Worm (Caenorhabditis elegans) whole organism, L4/young adult: ENCODE data around the gene F32D8.12.

Experiments used
- dao-5 ChIP-seq: sonication (generic microtip); optimal IDR thresholded peaks from 2 replicates; lab custom pipeline; 2016; ENCODE audit warnings: missing genotype, missing genetic modification characterization, moderate library complexity, missing compliant biosample characterization
- him-1 ChIP-seq: sonication (generic microtip); optimal IDR thresholded peaks from 2 replicates; lab custom pipeline; 2016; ENCODE audit warnings: missing genotype, missing genetic modification reagents, missing genetic modification characterization, missing compliant biosample characterization

DNA sequence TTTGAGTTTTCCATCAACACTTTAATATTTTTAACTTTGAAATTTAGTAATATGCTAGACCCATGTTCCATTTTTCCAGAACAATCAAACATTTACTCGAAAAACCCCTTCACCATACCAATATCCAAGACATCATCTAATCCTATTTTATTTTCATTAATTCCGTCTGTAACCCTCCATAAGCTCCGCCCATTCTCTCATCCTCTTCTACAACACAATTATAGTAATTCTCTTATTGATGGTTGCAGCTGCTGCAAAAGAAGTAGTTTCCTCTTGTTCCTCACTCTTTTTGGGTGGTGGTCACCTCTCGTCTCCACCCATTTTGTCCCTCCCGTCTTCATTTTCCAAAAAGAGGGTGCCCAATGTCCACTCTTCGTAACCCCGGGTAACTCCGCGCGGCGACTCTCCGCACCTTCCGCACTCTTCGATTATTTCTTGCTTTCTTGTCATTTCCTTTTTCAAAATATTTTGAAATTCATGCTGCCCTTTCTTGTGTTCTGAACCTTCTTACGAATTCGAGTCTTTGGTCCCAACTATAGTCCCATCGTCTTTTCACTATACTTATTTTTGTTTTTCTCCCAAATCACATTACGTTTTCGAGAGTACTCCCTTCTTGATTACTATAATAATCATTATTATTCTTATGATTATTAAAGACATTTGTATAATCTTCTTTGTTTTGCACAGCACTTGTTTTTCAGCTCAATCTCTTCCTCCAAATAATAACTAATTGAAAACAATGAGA, 10.5 kb downstream of the F32D8.12 start, which contains the start of gene F32D8.1:
- TF ChIP-seq him-1 (tag; lab: Kevin White, UChicago) (no peak), dao-5 (no peak)
